Fruit fly (Drosophila melanogaster) whole organism, embryonic: ENCODE results near the gene CG13603.

Experiments
- CG10274 ChIP-seq: fragments of 200-800 bp; sonication (Bioruptor generic); optimal IDR thresholded peaks from 3 replicates; lab custom pipeline; 2017; ENCODE audit warnings: missing biosample characterization, mild to moderate bottlenecking, missing genetic modification characterization
- CG12071 ChIP-seq: fragments of 200-800 bp; sonication (Bioruptor generic); optimal IDR thresholded peaks from 3 replicates; lab custom pipeline; 2018; ENCODE audit warnings: missing biosample characterization, mild to moderate bottlenecking, missing genetic modification characterization
- CG12659 ChIP-seq: fragments of 200-800 bp; sonication (Bioruptor generic); optimal IDR thresholded peaks from 3 replicates; lab custom pipeline; 2017; ENCODE audit warnings: mild to moderate bottlenecking, missing biosample characterization, missing genetic modification reagents, missing genetic modification characterization
- CG12769 ChIP-seq: fragments of 200-800 bp; sonication (Bioruptor generic); optimal IDR thresholded peaks from 2 replicates; lab custom pipeline; 2019; ENCODE audit warnings: missing biosample characterization, mild to moderate bottlenecking, missing genetic modification characterization, moderate library complexity
- CG1603 ChIP-seq: fragments of 200-800 bp; sonication (Bioruptor generic); optimal IDR thresholded peaks from 2 replicates; lab custom pipeline; 2019; ENCODE audit warnings: missing biosample characterization, mild to moderate bottlenecking, missing genetic modification characterization, moderate library complexity
- CG17612 ChIP-seq: fragments of 200-800 bp; sonication (Bioruptor generic); IDR thresholded peaks from 2 replicates; pipeline ENCODE4 v1.3.6; 2022; ENCODE audit warnings: missing biosample characterization, missing genetic modification characterization
- CG2116 ChIP-seq: fragments of 200-800 bp; sonication (Bioruptor generic); optimal IDR thresholded peaks from 3 replicates; lab custom pipeline; 2018; ENCODE audit warnings: missing biosample characterization, mild to moderate bottlenecking, missing genetic modification characterization
- CG2199 ChIP-seq: fragments of 200-800 bp; sonication (Bioruptor generic); IDR thresholded peaks from 3 replicates; pipeline ENCODE4 v1.3.6; 2022; ENCODE audit warnings: missing biosample characterization, missing genetic modification characterization
- CG30431 ChIP-seq: fragments of 200-800 bp; sonication (Bioruptor generic); optimal IDR thresholded peaks from 2 replicates; lab custom pipeline; 2017; ENCODE audit warnings: missing biosample characterization, missing genetic modification characterization
- CG32772 ChIP-seq: fragments of 200-800 bp; sonication (Bioruptor generic); IDR thresholded peaks from 2 replicates; pipeline ENCODE4 v1.3.6; 2022; ENCODE audit warnings: missing biosample characterization, missing genetic modification characterization
- CG42726 ChIP-seq: fragments of 200-800 bp; sonication (Bioruptor generic); IDR thresholded peaks from 2 replicates; pipeline ENCODE4 v1.3.6; 2022; ENCODE audit warnings: missing biosample characterization, missing genetic modification characterization; ENCODE audit not compliant: partially characterized antibody
- CG5180 ChIP-seq: fragments of 200-800 bp; sonication (Bioruptor generic); optimal IDR thresholded peaks from 3 replicates; lab custom pipeline; 2017; ENCODE audit warnings: missing biosample characterization, missing genetic modification characterization, mild to moderate bottlenecking, moderate library complexity, missing genetic modification reagents
- CG6175 ChIP-seq: fragments of 200-800 bp; sonication (Bioruptor generic); IDR thresholded peaks from 3 replicates; pipeline ENCODE4 v1.3.6; 2022; ENCODE audit warnings: missing biosample characterization, missing genetic modification characterization
- CG8089 ChIP-seq: fragments of 200-800 bp; sonication (Bioruptor generic); optimal IDR thresholded peaks from 3 replicates; lab custom pipeline; 2016; ENCODE audit warnings: missing biosample characterization, missing genetic modification characterization
- CG8388 ChIP-seq: fragments of 200-800 bp; sonication (Bioruptor generic); optimal IDR thresholded peaks from 2 replicates; lab custom pipeline; 2019; ENCODE audit warnings: missing biosample characterization, mild to moderate bottlenecking, missing genetic modification characterization, moderate library complexity
- CG9932 ChIP-seq: fragments of 200-800 bp; sonication (Bioruptor generic); IDR thresholded peaks from 2 replicates; pipeline ENCODE4 v1.3.6; 2022; ENCODE audit warnings: missing biosample characterization, missing genetic modification characterization
- CrebB ChIP-seq: fragments of 200-800 bp; sonication (Bioruptor generic); optimal IDR thresholded peaks from 3 replicates; lab custom pipeline; 2018; ENCODE audit warnings: missing biosample characterization, mild to moderate bottlenecking, missing genetic modification characterization
- Dbx ChIP-seq: fragments of 200-800 bp; sonication (Bioruptor generic); IDR thresholded peaks from 3 replicates; pipeline ENCODE4 v1.3.6; 2022; ENCODE audit warnings: missing biosample characterization, missing genetic modification characterization
- Dip3 ChIP-seq: fragments of 200-800 bp; sonication (Bioruptor generic); optimal IDR thresholded peaks from 3 replicates; lab custom pipeline; 2016; ENCODE audit warnings: missing biosample characterization, missing genetic modification characterization
- Dp ChIP-seq: fragments of 200-800 bp; sonication (Bioruptor generic); optimal IDR thresholded peaks from 2 replicates; lab custom pipeline; 2018; ENCODE audit warnings: missing biosample characterization, mild to moderate bottlenecking, missing genetic modification characterization, moderate library complexity
- HLH3B ChIP-seq: fragments of 200-800 bp; sonication (Bioruptor generic); IDR thresholded peaks from 2 replicates; pipeline ENCODE4 v1.3.6; 2022; ENCODE audit warnings: missing biosample characterization, missing genetic modification characterization
- HLH4C ChIP-seq: fragments of 200-800 bp; sonication (Bioruptor generic); IDR thresholded peaks from 3 replicates; pipeline ENCODE4 v1.3.6; 2022; ENCODE audit warnings: missing biosample characterization, missing genetic modification characterization; ENCODE audit not compliant: partially characterized antibody
- Hmr ChIP-seq: fragments of 200-800 bp; sonication (Bioruptor generic); optimal IDR thresholded peaks from 3 replicates; lab custom pipeline; 2017; ENCODE audit warnings: mild to moderate bottlenecking, missing biosample characterization, missing genetic modification reagents, missing genetic modification characterization
- MESR4 ChIP-seq: fragments of 200-800 bp; sonication (Bioruptor generic); optimal IDR thresholded peaks from 2 replicates; lab custom pipeline; 2018; ENCODE audit warnings: missing biosample characterization, mild to moderate bottlenecking, missing genetic modification characterization, moderate library complexity
- Ravus ChIP-seq: fragments of 200-800 bp; sonication (Bioruptor generic); IDR thresholded peaks from 2 replicates; pipeline ENCODE4 v1.3.6; 2022; ENCODE audit warnings: missing biosample characterization, missing genetic modification characterization
- Spps ChIP-seq: fragments of 200-800 bp; sonication (Bioruptor generic); optimal IDR thresholded peaks from 2 replicates; lab custom pipeline; 2018; ENCODE audit warnings: missing biosample characterization, mild to moderate bottlenecking, missing genetic modification characterization
- Stat92E ChIP-seq, 3 experiments: fragments of >200 bp in 2 of 3; fragments of 200-800 bp in 1 of 3; sonication (Bioruptor generic) in 1 of 3; optimal IDR thresholded peaks; 2 replicates each; lab custom pipeline; 2017 to 2019; ENCODE audit warnings: missing biosample characterization in 3 of 3, missing genetic modification characterization in 3 of 3, mild to moderate bottlenecking in 1 of 3, moderate library complexity in 1 of 3
- Usf ChIP-seq: fragments of 200-800 bp; sonication (Bioruptor generic); optimal IDR thresholded peaks from 2 replicates; lab custom pipeline; 2017; ENCODE audit warnings: missing genotype, missing biosample characterization, missing genetic modification characterization
- ap ChIP-seq: fragments of 200-800 bp; sonication (Bioruptor generic); IDR thresholded peaks from 2 replicates; pipeline ENCODE4 v1.3.6; 2022; ENCODE audit warnings: missing biosample characterization, missing genetic modification characterization
- bab2 ChIP-seq: fragments of 200-800 bp; sonication (Bioruptor generic); optimal IDR thresholded peaks from 2 replicates; lab custom pipeline; 2016; ENCODE audit warnings: missing biosample characterization, missing genetic modification characterization
- bbx ChIP-seq: fragments of 200-800 bp; sonication (Bioruptor generic); IDR thresholded peaks from 2 replicates; pipeline ENCODE4 v1.3.6; 2022; ENCODE audit warnings: missing biosample characterization, missing genetic modification characterization; ENCODE audit not compliant: partially characterized antibody
- cas ChIP-seq: fragments of 200-800 bp; sonication (Bioruptor generic); IDR thresholded peaks from 2 replicates; pipeline ENCODE4 v1.3.6; 2022; ENCODE audit warnings: missing biosample characterization, missing genetic modification characterization
- croc ChIP-seq: fragments of 200-800 bp; sonication (Bioruptor generic); conservative IDR thresholded peaks from 3 replicates; pipeline ENCODE4 v1.3.6; 2022; ENCODE audit warnings: missing biosample characterization, missing genetic modification characterization
- gem ChIP-seq: fragments of 200-800 bp; sonication (Bioruptor generic); optimal IDR thresholded peaks from 2 replicates; lab custom pipeline; 2019; ENCODE audit warnings: missing biosample characterization, mild to moderate bottlenecking, missing genetic modification characterization, moderate library complexity
- grn ChIP-seq: fragments of 200-800 bp; sonication (Bioruptor generic); optimal IDR thresholded peaks from 3 replicates; lab custom pipeline; 2017; ENCODE audit warnings: missing biosample characterization, missing genetic modification characterization
- gsb-n ChIP-seq: fragments of 200-800 bp; sonication (Bioruptor generic); optimal IDR thresholded peaks from 3 replicates; lab custom pipeline; 2018; ENCODE audit warnings: missing biosample characterization, mild to moderate bottlenecking, missing genetic modification characterization
- jing ChIP-seq: fragments of 200-800 bp; sonication (Bioruptor generic); optimal IDR thresholded peaks from 2 replicates; lab custom pipeline; 2018; ENCODE audit warnings: missing biosample characterization, mild to moderate bottlenecking, missing genetic modification characterization
- nau ChIP-seq: fragments of 200-800 bp; sonication (Bioruptor generic); optimal IDR thresholded peaks from 3 replicates; lab custom pipeline; 2017; ENCODE audit warnings: missing biosample characterization, mild to moderate bottlenecking, missing genetic modification characterization, missing genetic modification reagents
- pb ChIP-seq: fragments of 200-800 bp; sonication (Bioruptor generic); optimal IDR thresholded peaks from 3 replicates; lab custom pipeline; 2016; ENCODE audit warnings: missing biosample characterization, missing genetic modification characterization
- peb ChIP-seq: fragments of 200-800 bp; sonication (Bioruptor generic); IDR thresholded peaks from 2 replicates; pipeline ENCODE4 v1.3.6; 2022; ENCODE audit warnings: missing biosample characterization, missing genetic modification characterization
- phol ChIP-seq: fragments of 200-800 bp; sonication (Bioruptor generic); optimal IDR thresholded peaks from 3 replicates; lab custom pipeline; 2018; ENCODE audit warnings: missing biosample characterization, mild to moderate bottlenecking, missing genetic modification characterization, moderate library complexity
- prd ChIP-seq, 3 experiments: fragments of >200 bp in 2 of 3; fragments of 200-800 bp in 1 of 3; sonication (Bioruptor generic) in 1 of 3; optimal IDR thresholded peaks in 2 of 3; IDR thresholded peaks in 1 of 3; 2 replicates in 2 of 3; 3 replicates in 1 of 3; pipeline versions ENCODE4 v1.3.6 to Lab custom; 2017 to 2022; ENCODE audit warnings: missing biosample characterization in 1 of 3, missing genetic modification characterization in 1 of 3
- repo ChIP-seq: fragments of 200-800 bp; sonication (Bioruptor generic); optimal IDR thresholded peaks from 2 replicates; lab custom pipeline; 2016; ENCODE audit warnings: missing biosample characterization, missing genetic modification characterization
- sim ChIP-seq: fragments of 200-800 bp; sonication (Bioruptor generic); IDR thresholded peaks from 2 replicates; pipeline ENCODE4 v1.3.6; 2022; ENCODE audit warnings: missing biosample characterization, missing genetic modification characterization
- sr ChIP-seq: fragments of 200-800 bp; sonication (Bioruptor generic); IDR thresholded peaks from 3 replicates; pipeline ENCODE4 v1.3.6; 2022; ENCODE audit warnings: missing biosample characterization, missing genetic modification characterization
- tgo ChIP-seq: fragments of 200-800 bp; sonication (Bioruptor generic); IDR thresholded peaks from 3 replicates; pipeline ENCODE4 v1.3.6; 2022; ENCODE audit warnings: missing biosample characterization, missing genetic modification characterization
- toy ChIP-seq: fragments of 200-800 bp; sonication (Bioruptor generic); IDR thresholded peaks from 2 replicates; pipeline ENCODE4 v1.3.6; 2022; ENCODE audit warnings: missing biosample characterization, missing genetic modification characterization

The CG13603 gene

DNA sequence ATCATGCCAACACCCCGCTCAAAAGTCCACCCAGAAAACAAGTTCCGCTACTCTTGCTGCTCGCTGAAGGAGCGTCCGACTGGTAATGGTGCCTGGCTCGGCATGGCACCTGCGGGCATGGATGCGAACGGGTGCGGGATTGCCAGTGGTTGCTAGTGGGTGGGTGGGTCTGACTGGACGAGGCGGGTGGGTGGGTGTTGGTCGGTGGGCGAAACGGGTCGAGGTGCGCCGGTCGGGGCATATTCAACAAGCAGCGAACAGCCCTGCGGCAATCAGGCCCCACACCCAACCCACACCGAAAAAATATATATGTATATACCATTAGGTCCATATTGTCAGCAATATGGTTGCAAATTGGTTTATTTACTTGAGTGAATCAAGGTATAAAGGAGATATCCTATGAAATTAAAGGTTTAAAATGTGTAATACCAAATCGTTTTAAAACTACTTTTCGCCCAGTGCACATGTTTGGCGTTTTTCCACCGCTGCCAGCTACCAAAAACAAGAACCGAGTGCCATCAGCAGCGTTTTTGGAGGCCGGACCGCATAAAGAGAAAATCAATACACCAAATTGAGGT is 24.4 kb upstream of the CG13603 start (continued):
- TF ChIP-seq cas (GFP tag; lab: Robert Waterston, UW) (no peak), gem (tag; lab: Kevin White, UChicago) (peak; percentile 74), croc (no peak; the same call in 2 of the 3 replicates), repo (GFP tag; lab: Kevin White, UChicago) (no peak)

DNA sequence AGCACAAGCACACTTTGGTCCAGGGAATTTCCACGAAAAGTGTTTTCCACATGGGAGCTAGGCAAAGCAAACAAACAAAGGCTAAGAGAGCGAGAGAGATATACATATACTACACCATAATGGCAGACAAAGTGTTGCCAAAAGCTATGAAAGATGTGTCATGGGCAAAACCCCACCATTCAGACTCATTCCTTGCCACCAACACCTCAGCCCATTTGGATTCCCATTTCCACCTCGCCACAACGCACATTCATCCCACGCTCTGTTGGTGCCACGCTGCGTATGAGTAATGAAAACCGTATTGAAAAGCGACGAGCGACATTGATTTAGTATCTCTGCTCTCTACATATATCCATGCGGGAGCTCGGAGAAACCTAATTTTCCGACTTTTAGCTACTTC is 22.5 kb upstream of the CG13603 start:
- TF ChIP-seq CG5180 (GFP tag; lab: Kevin White, UChicago) (no peak), gsb-n (no peak), peb (GFP tag; lab: Robert Waterston, UW) (no peak), CrebB (tag; lab: Kevin White, UChicago) (no peak), CG6175 (GFP tag; lab: Robert Waterston, UW) (peak; percentile 53; the same call in 1 of the 3 replicates), phol (tag; lab: Kevin White, UChicago) (no peak), sr (peak; percentile 84), prd (optimal IDR thresholded peaks at IDR 0.05; lab: Kevin White, UChicago) (no peak), prd (GFP tag; IDR thresholded peaks at IDR 0.05; lab: Robert Waterston, UW) (no peak), toy (GFP tag; lab: Robert Waterston, UW) (no peak), HLH3B (GFP tag; lab: Robert Waterston, UW) (no peak), nau (GFP tag; lab: Kevin White, UChicago) (no peak), CG9932 (GFP tag; lab: Robert Waterston, UW) (no peak), pb (no peak), Spps (tag; lab: Kevin White, UChicago) (no peak), Stat92E (GFP tag; optimal IDR thresholded peaks at IDR 0.05; lab: Kevin White, UChicago) (no peak), CG2199 (no peak), CG8388 (GFP tag; lab: Kevin White, UChicago) (no peak), CG12769 (tag; lab: Kevin White, UChicago) (peak; percentile 79), CG30431 (no peak), jing (no peak)

- TF ChIP-seq peb (GFP tag; lab: Robert Waterston, UW) (no peak), Hmr (GFP tag; lab: Kevin White, UChicago) (peak; percentile 7), Usf (GFP tag; lab: Kevin White, UChicago) (no peak), CG12659 (GFP tag; lab: Kevin White, UChicago) (peak; percentile 15), CG10274 (no peak), HLH4C (no peak), Dp (GFP tag; lab: Kevin White, UChicago) (no peak), Dip3 (GFP tag; lab: Kevin White, UChicago) (no peak), CG12071 (GFP tag; lab: Kevin White, UChicago) (no peak), tgo (GFP tag; lab: Robert Waterston, UW) (no peak), Dbx (GFP tag; lab: Robert Waterston, UW) (no peak; the same call in 2 of the 3 replicates), bab2 (GFP tag; lab: Kevin White, UChicago) (no peak), CG32772 (GFP tag; lab: Robert Waterston, UW) (no peak), sim (no peak), CG17612 (GFP tag; lab: Robert Waterston, UW) (no peak), CG1603 (tag; lab: Kevin White, UChicago) (no peak), CrebB (tag; lab: Kevin White, UChicago) (no peak), Ravus (GFP tag; lab: Robert Waterston, UW) (no peak), CG42726 (GFP tag; lab: Robert Waterston, UW) (no peak), grn (GFP tag; lab: Kevin White, UChicago) (peak; percentile 31), MESR4 (GFP tag; lab: Kevin White, UChicago) (no peak), CG2116 (GFP tag; lab: Kevin White, UChicago) (no peak), bbx (GFP tag; lab: Robert Waterston, UW) (no peak), CG8089 (GFP tag; lab: Kevin White, UChicago) (no peak), ap (GFP tag; lab: Robert Waterston, UW) (no peak)
These were observed 21.6 kb upstream of the CG13603 start for dm6 chr3R:24007775-24008506.
